Worm (Caenorhabditis elegans) whole organism, early embryonic: ENCODE results near the gene gdh-1.

ENCODE experiments used
- ama-1 ChIP-seq: fragments of 150-350 bp; optimal IDR thresholded peaks from 2 replicates; lab custom pipeline; 2014
- tbx-11 ChIP-seq: fragments of 200-800 bp; sonication (Bioruptor generic); IDR thresholded peaks from 2 replicates; pipeline ENCODE4 v1.3.6; 2022; ENCODE audit warnings: missing genetic modification characterization, missing compliant biosample characterization
- tbx-37 ChIP-seq: fragments of 200-800 bp; sonication (Bioruptor generic); conservative IDR thresholded peaks from 2 replicates; pipeline ENCODE4 v1.3.6; 2022; ENCODE audit warnings: missing genetic modification reagents, missing genetic modification characterization, missing compliant biosample characterization

DNA sequence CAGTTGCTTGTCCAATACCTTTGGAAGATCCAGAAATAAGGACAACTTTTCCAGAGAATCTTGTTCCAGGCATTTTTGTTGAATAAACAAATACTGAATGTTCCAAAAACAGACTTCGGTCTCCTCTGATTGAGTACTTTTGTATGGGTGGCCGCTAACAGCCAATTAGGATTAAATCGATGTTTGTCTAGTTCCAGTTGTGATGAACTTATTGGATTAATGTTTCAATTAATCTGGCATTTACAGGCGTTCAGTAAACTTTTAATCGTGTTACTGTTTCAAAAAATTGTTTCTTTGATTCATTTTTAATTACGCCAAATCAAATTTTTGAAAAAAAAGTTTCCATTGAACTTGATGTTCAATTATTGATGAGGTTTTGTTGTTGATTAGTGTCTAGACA is 10.7 kb upstream of the gdh-1 start, which contains the start of gene ZK829.1:
- TF ChIP-seq ama-1 (lab: Kevin White, UChicago), result no peak
- TF ChIP-seq tbx-11 (GFP tag; lab: Robert Waterston, UW), result no peak
- no peak for TF ChIP-seq tbx-37 (GFP tag; lab: Robert Waterston, UW)
